Worm (Caenorhabditis elegans): Measurements from ENCODE around the gene btb-19.

Gene btb-19

ce11 chrII:14495341-14495740 lies 26.6 kb downstream of the btb-19 start:
- no peak for TF ChIP-seq pha-4 (tag; optimal IDR thresholded peaks at IDR 0.05)
- TF ChIP-seq nhr-43 (tag; optimal IDR thresholded peaks at IDR 0.05; ENCODE audit: poor library complexity, severe bottlenecking), result peak; percentile 77
- TF ChIP-seq pqm-1 (tag; optimal IDR thresholded peaks at IDR 0.05), result peak; percentile 79
- TF ChIP-seq nhr-77 (tag; optimal IDR thresholded peaks at IDR 0.05), result no peak
- peak; percentile 31 for TF ChIP-seq elt-2 (tag; optimal IDR thresholded peaks at IDR 0.05)

DNA sequence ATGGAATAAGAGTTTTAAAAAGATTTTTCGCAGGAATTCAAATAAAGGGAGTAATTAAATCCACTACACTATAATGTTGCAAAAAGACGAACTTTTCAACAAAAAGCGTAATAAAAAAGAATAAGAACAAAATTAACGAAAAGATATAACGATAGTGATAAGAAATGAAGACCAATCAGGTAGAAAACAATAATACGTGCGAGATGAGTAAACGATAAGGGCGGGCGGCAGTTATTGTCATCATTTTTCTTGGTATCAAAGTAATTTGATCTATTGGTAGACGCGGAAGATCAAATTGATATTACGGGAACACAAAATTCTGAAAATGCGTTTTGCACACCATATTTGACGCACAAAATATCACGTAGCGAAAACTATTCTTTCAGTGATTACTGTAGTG lies 27.5 kb downstream of the btb-19 start:
- TF ChIP-seq eor-1 (tag; optimal IDR thresholded peaks at IDR 0.05), result no peak
- no peak for TF ChIP-seq mml-1 (tag; optimal IDR thresholded peaks at IDR 0.05)
- TF ChIP-seq ceh-28 (tag; optimal IDR thresholded peaks at IDR 0.05), result no peak
- TF ChIP-seq jun-1 (tag; optimal IDR thresholded peaks at IDR 0.05), result no peak
- TF ChIP-seq mdl-1 (tag; optimal IDR thresholded peaks at IDR 0.05), result no peak
- TF ChIP-seq ceh-82 (tag; optimal IDR thresholded peaks at IDR 0.05), result no peak
- TF ChIP-seq unc-39 (tag; optimal IDR thresholded peaks at IDR 0.05), result no peak
- no peak for TF ChIP-seq fkh-2 (tag; optimal IDR thresholded peaks at IDR 0.05)
- no peak for TF ChIP-seq unc-62 (GFP tag; optimal IDR thresholded peaks at IDR 0.05)
- no peak for TF ChIP-seq pha-4 (tag; optimal IDR thresholded peaks at IDR 0.05)
- no peak for TF ChIP-seq nhr-12 (tag; optimal IDR thresholded peaks at IDR 0.05)
- no peak for TF ChIP-seq nhr-11 (tag; optimal IDR thresholded peaks at IDR 0.05)
- no peak for TF ChIP-seq sea-2 (GFP tag; optimal IDR thresholded peaks at IDR 0.05)
- TF ChIP-seq snpc-4 (tag; optimal IDR thresholded peaks at IDR 0.05), result no peak
- no peak for TF ChIP-seq nhr-25 (tag; optimal IDR thresholded peaks at IDR 0.05)
- no peak for TF ChIP-seq fkh-10 (GFP tag; optimal IDR thresholded peaks at IDR 0.05)
- no peak for TF ChIP-seq ztf-11 (tag; optimal IDR thresholded peaks at IDR 0.05)
- no peak for TF ChIP-seq nhr-67 (tag; optimal IDR thresholded peaks at IDR 0.05)
- TF ChIP-seq skn-1 (tag; optimal IDR thresholded peaks at IDR 0.05), result peak; percentile 53
- peak; percentile 65 for TF ChIP-seq elt-2 (tag; optimal IDR thresholded peaks at IDR 0.05)
- TF ChIP-seq ama-1 (optimal IDR thresholded peaks at IDR 0.05), result no peak
- TF ChIP-seq tbx-2 (tag; optimal IDR thresholded peaks at IDR 0.05), result no peak
- no peak for TF ChIP-seq egl-5 (tag; optimal IDR thresholded peaks at IDR 0.05)
- TF ChIP-seq elt-1 (tag; optimal IDR thresholded peaks at IDR 0.05), result no peak
- peak; percentile 59 for TF ChIP-seq pqm-1 (tag; optimal IDR thresholded peaks at IDR 0.05)
- TF ChIP-seq ZK546.5 (tag; optimal IDR thresholded peaks at IDR 0.05), result no peak
- TF ChIP-seq nfya-1 (tag; optimal IDR thresholded peaks at IDR 0.05; ENCODE audit: insufficient read depth), result no peak
- no peak for TF ChIP-seq R02D3.7 (tag; optimal IDR thresholded peaks at IDR 0.05)
- no peak for TF ChIP-seq ztf-4 (tag; optimal IDR thresholded peaks at IDR 0.05)
- peak in 1 of 3 experiments; percentile 17 for TF ChIP-seq elt-3 (tag; optimal IDR thresholded peaks at IDR 0.05)
- no peak for TF ChIP-seq nhr-77 (tag; optimal IDR thresholded peaks at IDR 0.05)

DNA sequence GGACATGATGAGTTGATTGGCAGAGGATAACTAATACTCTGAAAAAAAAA lies 27.7 kb downstream of the btb-19 start, which contains the start of gene cysl-2:
TSS of gene cysl-2 (minus strand) at position 38 of the 50 bp plus-strand sequence.
- TF ChIP-seq fkh-2 (tag; optimal IDR thresholded peaks at IDR 0.05), result no peak
- TF ChIP-seq egl-5 (tag; optimal IDR thresholded peaks at IDR 0.05), result no peak
- no peak for TF ChIP-seq R02D3.7 (tag; optimal IDR thresholded peaks at IDR 0.05)
- no peak for TF ChIP-seq nfya-1 (tag; optimal IDR thresholded peaks at IDR 0.05; ENCODE audit: insufficient read depth)
- no peak for TF ChIP-seq nhr-237 (tag; optimal IDR thresholded peaks at IDR 0.05)
- no peak for TF ChIP-seq pha-4 (tag; optimal IDR thresholded peaks at IDR 0.05)
- no peak for TF ChIP-seq ztf-4 (tag; optimal IDR thresholded peaks at IDR 0.05)
- TF ChIP-seq elt-1 (tag; optimal IDR thresholded peaks at IDR 0.05), result no peak
- no peak for TF ChIP-seq unc-62 (GFP tag; optimal IDR thresholded peaks at IDR 0.05)
- TF ChIP-seq hmg-11 (tag; optimal IDR thresholded peaks at IDR 0.05), result no peak
- TF ChIP-seq ceh-82 (tag; optimal IDR thresholded peaks at IDR 0.05), result no peak
- no peak for TF ChIP-seq unc-39 (tag; optimal IDR thresholded peaks at IDR 0.05)

- TF ChIP-seq nhr-43 (tag; optimal IDR thresholded peaks at IDR 0.05; ENCODE audit: poor library complexity, severe bottlenecking), result no peak
- TF ChIP-seq ama-1 (optimal IDR thresholded peaks at IDR 0.05), result peak; percentile 53
- TF ChIP-seq nhr-11 (tag; optimal IDR thresholded peaks at IDR 0.05), result no peak
- no peak for TF ChIP-seq sea-2 (GFP tag; optimal IDR thresholded peaks at IDR 0.05)
- no peak for TF ChIP-seq fos-1 (tag; optimal IDR thresholded peaks at IDR 0.05)
- TF ChIP-seq aly-2 (tag; optimal IDR thresholded peaks at IDR 0.05), result no peak
- no peak for TF ChIP-seq fkh-2 (tag; optimal IDR thresholded peaks at IDR 0.05)
These were observed 27.9 kb downstream of the btb-19 start for ce11 chrII:14494014-14494413.

DNA sequence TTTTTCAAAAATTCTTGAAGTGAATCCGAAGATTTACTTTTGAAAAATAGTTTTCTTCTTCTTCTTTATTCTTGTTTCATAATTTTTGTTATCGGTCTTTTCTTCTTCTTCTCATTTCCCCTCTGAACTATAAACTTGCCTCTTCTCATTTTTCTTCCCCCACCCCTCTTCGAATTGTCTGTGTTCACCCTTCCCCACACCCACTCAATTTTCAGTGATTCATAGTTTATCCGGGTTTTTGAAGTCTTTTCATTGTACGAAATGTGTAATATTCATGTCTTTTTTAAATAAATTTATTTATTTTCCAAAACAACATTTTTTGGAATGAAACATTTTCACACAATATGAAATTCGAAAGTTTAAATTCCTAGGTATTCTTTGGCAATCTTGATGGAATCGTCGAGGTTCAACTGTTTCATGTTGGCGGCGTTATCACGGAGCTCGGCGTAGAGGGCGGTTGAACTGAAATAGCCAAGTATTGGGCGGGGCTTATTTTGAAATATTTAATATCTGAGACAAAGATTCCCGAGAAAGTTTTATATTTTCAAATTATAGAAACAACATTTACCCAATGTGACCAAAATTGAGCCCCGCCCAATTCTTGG lies 29.2 kb downstream of the btb-19 start:
- no peak for TF ChIP-seq unc-62 (GFP tag; optimal IDR thresholded peaks at IDR 0.05)
- TF ChIP-seq eor-1 (tag; optimal IDR thresholded peaks at IDR 0.05), result no peak
- TF ChIP-seq ztf-11 (tag; optimal IDR thresholded peaks at IDR 0.05), result no peak
- TF ChIP-seq ama-1 (optimal IDR thresholded peaks at IDR 0.05), result peak; percentile 85
- TF ChIP-seq lin-39 (tag; optimal IDR thresholded peaks at IDR 0.05), result no peak
